Fruit fly (Drosophila melanogaster): ENCODE data around the gene CG4440.

Gene CG4440

dm6 chr2L:16329102-16329520 is 614 bp upstream of the CG4440 start, which contains the start of gene mRpL4 (continued):
- TF ChIP-seq Atf3 (GFP tag; optimal IDR thresholded peaks at IDR 0.05) (peak; percentile 68), CkIIα-i1 (GFP tag; IDR thresholded peaks at IDR 0.05) (no peak), Hr39 (optimal IDR thresholded peaks at IDR 0.05) (no peak), CG10462 (GFP tag; optimal IDR thresholded peaks at IDR 0.05) (peak; percentile 52), psq (GFP tag; optimal IDR thresholded peaks at IDR 0.05) (peak; percentile 47), jing (GFP tag; optimal IDR thresholded peaks at IDR 0.05) (no peak), ewg (GFP tag; optimal IDR thresholded peaks at IDR 0.05) (peak; percentile 9), CG7839 (tag; optimal IDR thresholded peaks at IDR 0.05) (no peak), Dad (GFP tag; optimal IDR thresholded peaks at IDR 0.05) (peak; percentile 69), Opbp (GFP tag; IDR thresholded peaks at IDR 0.05; ENCODE audit: partially characterized antibody) (peak; percentile 99), CG12391 (tag; optimal IDR thresholded peaks at IDR 0.05) (peak; percentile 72), dpn (GFP tag; optimal IDR thresholded peaks at IDR 0.05) (peak; percentile 79 to 84), Nf-YA (GFP tag; IDR thresholded peaks at IDR 0.05) (no peak), Med (GFP tag) (no peak), hkb (optimal IDR thresholded peaks at IDR 0.05) (no peak), hkb (GFP tag; IDR thresholded peaks at IDR 0.05) (peak; percentile 35; the same call in 1 of the 2 replicates), lab (GFP tag; optimal IDR thresholded peaks at IDR 0.05) (no peak), Fer2 (tag; optimal IDR thresholded peaks at IDR 0.05) (peak; percentile 13), TFAM (GFP tag; optimal IDR thresholded peaks at IDR 0.05) (no peak), D (optimal IDR thresholded peaks at IDR 0.05) (no peak), D (GFP tag; optimal IDR thresholded peaks at IDR 0.05) (no peak), CG5180 (GFP tag; optimal IDR thresholded peaks at IDR 0.05) (no peak), Eip74EF (GFP tag; optimal IDR thresholded peaks at IDR 0.05) (no peak), NC2α (GFP tag; optimal IDR thresholded peaks at IDR 0.05) (peak; percentile 13), ci (GFP tag; IDR thresholded peaks at IDR 0.05) (peak; percentile 63), Xrp1 (GFP tag; IDR thresholded peaks at IDR 0.05) (peak; percentile 74), dimm (GFP tag; IDR thresholded peaks at IDR 0.05) (no peak), CG33213 (GFP tag; optimal IDR thresholded peaks at IDR 0.05) (peak; percentile 26), bab2 (GFP tag; optimal IDR thresholded peaks at IDR 0.05) (peak; percentile 70), ase (GFP tag; IDR thresholded peaks at IDR 0.05) (no peak; the same call in 1 of the 3 replicates), sob (GFP tag; IDR thresholded peaks at IDR 0.05) (peak; percentile 84), CG14667 (GFP tag; IDR thresholded peaks at IDR 0.05) (no peak), Dref (GFP tag; IDR thresholded peaks at IDR 0.05) (peak; percentile 97), CG17612 (GFP tag; IDR thresholded peaks at IDR 0.05) (peak; percentile 31; the same call in 1 of the 2 replicates), Ada2b (GFP tag; IDR thresholded peaks at IDR 0.05) (peak; percentile 41; the same call in 1 of the 2 replicates)

- no peak for TF ChIP-seq Fer3 (tag; optimal IDR thresholded peaks at IDR 0.05)
- TF ChIP-seq tin (GFP tag; optimal IDR thresholded peaks at IDR 0.05) = no peak
- no peak for TF ChIP-seq CG7839 (tag; optimal IDR thresholded peaks at IDR 0.05)
These were observed 8.1 kb downstream of the CG4440 start, which contains the start of gene CG31817 for dm6 chr2L:16337785-16338184. Gene CG31817 (minus strand): TSS chr2L:16337885.

- TF ChIP-seq fru (optimal IDR thresholded peaks at IDR 0.05) (no peak), Ets65A (GFP tag) (peak; percentile 20)
These were observed 10.5 kb downstream of the CG4440 start, which contains the start of gene CG42266 for dm6 chr2L:16340268-16340667. Gene CG42266 (minus strand): TSS chr2L:16340368.

- TF ChIP-seq CG14860 (GFP tag; IDR thresholded peaks at IDR 0.05; ENCODE audit: partially characterized antibody) (no peak), sima (GFP tag; optimal IDR thresholded peaks at IDR 0.05) (no peak), CG7839 (tag; optimal IDR thresholded peaks at IDR 0.05) (no peak), vfl (GFP tag; optimal IDR thresholded peaks at IDR 0.05) (no peak), sim (GFP tag; IDR thresholded peaks at IDR 0.05) (no peak), CG18599 (GFP tag; optimal IDR thresholded peaks at IDR 0.05) (no peak), Doc3 (GFP tag; IDR thresholded peaks at IDR 0.05; ENCODE audit: partially characterized antibody) (no peak), chif (GFP tag; optimal IDR thresholded peaks at IDR 0.05) (no peak), inv (GFP tag; IDR thresholded peaks at IDR 0.05; ENCODE audit: partially characterized antibody) (no peak), E2f1 (GFP tag; IDR thresholded peaks at IDR 0.05) (no peak), pzg (GFP tag; optimal IDR thresholded peaks at IDR 0.05) (no peak), CG9797 (GFP tag; optimal IDR thresholded peaks at IDR 0.05) (no peak)
These were observed 12.5 kb downstream of the CG4440 start, which contains the start of gene CG44405 for dm6 chr2L:16342224-16342623. Gene CG44405 (minus strand): TSS chr2L:16342324.
